Worm (Caenorhabditis elegans): Measurements from ENCODE around the gene ugt-18.

The ugt-18 gene

ce11 chrV:12870740-12871139 is 50.7 kb downstream of the ugt-18 start:
- TF ChIP-seq pha-2 (tag; optimal IDR thresholded peaks at IDR 0.05) (no peak), ahr-1 (tag; optimal IDR thresholded peaks at IDR 0.05) (no peak), ceh-30 (tag; optimal IDR thresholded peaks at IDR 0.05) (no peak), syd-9 (tag; optimal IDR thresholded peaks at IDR 0.05) (no peak), gmeb-2 (tag; optimal IDR thresholded peaks at IDR 0.05) (no peak), nfya-1 (tag; optimal IDR thresholded peaks at IDR 0.05) (no peak), ceh-45 (GFP tag; IDR thresholded peaks at IDR 0.05) (no peak)

- TF ChIP-seq ztf-16 (tag; optimal IDR thresholded peaks at IDR 0.05) (no peak), ceh-22 (tag; optimal IDR thresholded peaks at IDR 0.05) (no peak), ceh-45 (GFP tag; IDR thresholded peaks at IDR 0.05) (no peak), ceh-14 (tag; optimal IDR thresholded peaks at IDR 0.05) (no peak)
These were observed 51.7 kb downstream of the ugt-18 start, which contains the start of gene bus-19 for ce11 chrV:12871753-12872152. Gene bus-19, plus strand, starts transcription at chrV:12872053.

All from whole organism, late embryonic.